Fruit fly (Drosophila melanogaster): Measurements from ENCODE around the gene AMPdeam.

DNA sequence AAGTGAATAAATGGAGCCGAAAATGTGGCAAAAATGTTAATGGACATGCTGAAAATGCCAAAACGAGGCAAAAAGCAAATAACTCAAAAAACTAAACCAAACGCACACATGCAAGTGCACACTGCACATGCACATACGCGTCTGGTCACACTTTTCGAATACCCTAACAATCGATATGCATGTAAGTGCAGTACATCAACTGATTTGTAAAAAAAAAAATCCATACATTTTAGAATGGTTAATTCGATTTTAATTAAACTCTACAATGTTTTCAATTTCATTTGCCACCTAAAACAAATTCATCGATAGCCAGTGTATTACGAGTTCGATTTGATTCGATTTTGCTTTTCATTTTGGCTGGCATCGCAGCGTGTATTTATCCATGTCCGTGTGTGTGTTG lies 48.9 kb upstream of the AMPdeam start:
- TF ChIP-seq Mnt (GFP tag; optimal IDR thresholded peaks at IDR 0.05) = no peak
- no peak for TF ChIP-seq CG12768 (GFP tag; optimal IDR thresholded peaks at IDR 0.05)
- TF ChIP-seq CG11617 (GFP tag; optimal IDR thresholded peaks at IDR 0.05) = no peak
- no peak for TF ChIP-seq CG14711 (tag; optimal IDR thresholded peaks at IDR 0.05)
- no peak for TF ChIP-seq CG5204 (GFP tag; optimal IDR thresholded peaks at IDR 0.05)
- no peak for TF ChIP-seq kay (GFP tag; ENCODE audit: borderline replicate concordance)
- no peak for TF ChIP-seq Hr96 (GFP tag; optimal IDR thresholded peaks at IDR 0.05)
